Worm (Caenorhabditis elegans) whole organism, L3 larva: ENCODE results near the gene aka-1.

Experiments used
- R02D3.7 ChIP-seq: fragments of 150-350 bp; optimal IDR thresholded peaks from 2 replicates; lab custom pipeline; 2014; ENCODE audit warnings: missing biosample characterization, missing genetic modification characterization
- ZK546.5 ChIP-seq: sonication (generic microtip); optimal IDR thresholded peaks from 2 replicates; lab custom pipeline; 2017; ENCODE audit warnings: missing biosample characterization, missing genetic modification characterization
- aly-2 ChIP-seq: fragments of 150-350 bp; optimal IDR thresholded peaks from 2 replicates; lab custom pipeline; 2014; ENCODE audit warnings: missing biosample characterization, missing genetic modification characterization
- ama-1 ChIP-seq: fragments of 150-350 bp; optimal IDR thresholded peaks from 2 replicates; lab custom pipeline; 2018
- ceh-16 ChIP-seq: sonication (generic microtip); optimal IDR thresholded peaks from 2 replicates; lab custom pipeline; 2017; ENCODE audit warnings: missing biosample characterization, missing genetic modification characterization
- ceh-28 ChIP-seq: fragments of 150-350 bp; optimal IDR thresholded peaks from 2 replicates; lab custom pipeline; 2014; ENCODE audit warnings: missing biosample characterization, missing genetic modification reagents, missing genetic modification characterization
- ceh-82 ChIP-seq: fragments of 150-350 bp; optimal IDR thresholded peaks from 2 replicates; lab custom pipeline; 2014; ENCODE audit warnings: missing biosample characterization, missing genetic modification characterization
- ceh-9 ChIP-seq: sonication (generic microtip); optimal IDR thresholded peaks from 2 replicates; lab custom pipeline; 2018; ENCODE audit warnings: missing biosample characterization, missing genetic modification characterization
- daf-12 ChIP-seq: fragments of 150-350 bp; optimal IDR thresholded peaks from 2 replicates; lab custom pipeline; 2014; ENCODE audit warnings: missing biosample characterization, missing genetic modification reagents, missing genetic modification characterization
- egl-27 ChIP-seq: sonication (generic microtip); optimal IDR thresholded peaks from 4 replicates; lab custom pipeline; 2017; ENCODE audit warnings: missing biosample characterization, missing genetic modification reagents, missing genetic modification characterization
- egl-5 ChIP-seq: fragments of 150-350 bp; optimal IDR thresholded peaks from 2 replicates; lab custom pipeline; 2017; ENCODE audit warnings: missing biosample characterization, missing genetic modification reagents, missing genetic modification characterization, inconsistent platforms
- elt-1 ChIP-seq: fragments of 150-350 bp; optimal IDR thresholded peaks from 2 replicates; lab custom pipeline; 2014; ENCODE audit warnings: missing biosample characterization, missing genetic modification characterization
- elt-2 ChIP-seq: sonication (generic microtip); optimal IDR thresholded peaks from 2 replicates; lab custom pipeline; 2016; ENCODE audit warnings: missing genetic modification reagents, mild to moderate bottlenecking, missing genetic modification characterization, missing compliant biosample characterization
- elt-3 ChIP-seq, 3 experiments: fragments of 150-350 bp in 1 of 3; sonication (generic microtip) in 2 of 3; optimal IDR thresholded peaks; 2 replicates in 2 of 3; 4 replicates in 1 of 3; lab custom pipeline; 2014 to 2017; ENCODE audit warnings: missing biosample characterization in 3 of 3, missing genetic modification characterization in 3 of 3
- eor-1 ChIP-seq, 2 experiments: fragments of 150-350 bp; optimal IDR thresholded peaks; 2 replicates each; lab custom pipeline; 2014 to 2018; ENCODE audit warnings: missing biosample characterization in 2 of 2, missing genetic modification characterization in 2 of 2
- fkh-10 ChIP-seq: sonication (generic microtip); optimal IDR thresholded peaks from 2 replicates; lab custom pipeline; 2017; ENCODE audit warnings: missing biosample characterization, missing genetic modification reagents, missing genetic modification characterization
- fkh-2 ChIP-seq: fragments of 150-350 bp; optimal IDR thresholded peaks from 2 replicates; lab custom pipeline; 2014; ENCODE audit warnings: missing biosample characterization, missing genetic modification reagents, missing genetic modification characterization
- fos-1 ChIP-seq: fragments of 150-350 bp; optimal IDR thresholded peaks from 2 replicates; lab custom pipeline; 2014; ENCODE audit warnings: missing biosample characterization, missing genetic modification characterization
- hmg-11 ChIP-seq: sonication (generic microtip); optimal IDR thresholded peaks from 2 replicates; lab custom pipeline; 2016; ENCODE audit warnings: missing genetic modification characterization, missing compliant biosample characterization
- jun-1 ChIP-seq: fragments of 150-350 bp; optimal IDR thresholded peaks from 2 replicates; lab custom pipeline; 2014; ENCODE audit warnings: missing biosample characterization, missing genetic modification reagents, missing genetic modification characterization
- lin-15B ChIP-seq: fragments of 150-350 bp; optimal IDR thresholded peaks from 2 replicates; lab custom pipeline; 2014; ENCODE audit warnings: missing biosample characterization, missing genetic modification characterization
- lin-39 ChIP-seq: fragments of 150-350 bp; optimal IDR thresholded peaks from 2 replicates; lab custom pipeline; 2018; ENCODE audit warnings: missing biosample characterization, missing genetic modification reagents, missing genetic modification characterization
- lsy-12 ChIP-seq: sonication (generic microtip); optimal IDR thresholded peaks from 2 replicates; lab custom pipeline; 2016; ENCODE audit warnings: mild to moderate bottlenecking, missing genetic modification characterization, missing compliant biosample characterization
- mdl-1 ChIP-seq: fragments of 150-350 bp; optimal IDR thresholded peaks from 2 replicates; lab custom pipeline; 2014; ENCODE audit warnings: missing biosample characterization, missing genetic modification characterization
- mml-1 ChIP-seq: fragments of 150-350 bp; sonication (generic microtip); optimal IDR thresholded peaks from 3 replicates; lab custom pipeline; 2014; ENCODE audit warnings: missing biosample characterization, missing genetic modification characterization
- nfya-1 ChIP-seq: sonication (generic microtip); optimal IDR thresholded peaks from 2 replicates; lab custom pipeline; 2017; ENCODE audit warnings: missing genetic modification characterization, mild to moderate bottlenecking, missing compliant biosample characterization, antibody characterized with exemption, moderate library complexity; ENCODE audit not compliant: insufficient read depth
- nhr-11 ChIP-seq: fragments of 150-350 bp; optimal IDR thresholded peaks from 2 replicates; lab custom pipeline; 2014; ENCODE audit warnings: missing biosample characterization, missing genetic modification characterization
- nhr-12 ChIP-seq: fragments of 150-350 bp; optimal IDR thresholded peaks from 2 replicates; lab custom pipeline; 2014; ENCODE audit warnings: missing biosample characterization, missing genetic modification characterization
- nhr-23 ChIP-seq: fragments of 150-350 bp; optimal IDR thresholded peaks from 2 replicates; lab custom pipeline; 2014; ENCODE audit warnings: missing biosample characterization, missing genetic modification reagents, missing genetic modification characterization
- nhr-237 ChIP-seq: fragments of 150-350 bp; optimal IDR thresholded peaks from 2 replicates; lab custom pipeline; 2014; ENCODE audit warnings: missing biosample characterization, missing genetic modification characterization
- nhr-25 ChIP-seq: sonication (generic microtip); optimal IDR thresholded peaks from 2 replicates; lab custom pipeline; 2017; ENCODE audit warnings: missing biosample characterization, missing genetic modification characterization
- nhr-28 ChIP-seq: fragments of 150-350 bp; optimal IDR thresholded peaks from 2 replicates; lab custom pipeline; 2014; ENCODE audit warnings: missing biosample characterization, missing genetic modification characterization
- nhr-43 ChIP-seq: sonication (generic microtip); optimal IDR thresholded peaks from 2 replicates; lab custom pipeline; 2016; ENCODE audit warnings: mild to moderate bottlenecking, missing genetic modification characterization, missing compliant biosample characterization; ENCODE audit not compliant: poor library complexity, severe bottlenecking
- nhr-67 ChIP-seq: fragments of 150-350 bp; optimal IDR thresholded peaks from 2 replicates; lab custom pipeline; 2014; ENCODE audit warnings: missing biosample characterization, missing genetic modification characterization
- nhr-76 ChIP-seq: fragments of 150-350 bp; sonication (generic microtip); optimal IDR thresholded peaks from 5 replicates; lab custom pipeline; 2014; ENCODE audit warnings: missing biosample characterization, missing genetic modification characterization
- nhr-77 ChIP-seq: fragments of 150-350 bp; optimal IDR thresholded peaks from 2 replicates; lab custom pipeline; 2014; ENCODE audit warnings: missing biosample characterization, missing genetic modification characterization
- pha-4 ChIP-seq: fragments of 150-350 bp; optimal IDR thresholded peaks from 2 replicates; lab custom pipeline; 2014; ENCODE audit warnings: missing biosample characterization, missing genetic modification reagents, missing genetic modification characterization
- pqm-1 ChIP-seq: fragments of 150-350 bp; optimal IDR thresholded peaks from 2 replicates; lab custom pipeline; 2017; ENCODE audit warnings: missing biosample characterization, missing genetic modification characterization, inconsistent platforms
- sea-2 ChIP-seq: fragments of 150-350 bp; sonication (generic microtip); optimal IDR thresholded peaks from 4 replicates; lab custom pipeline; 2014; ENCODE audit warnings: missing biosample characterization, missing genetic modification reagents, missing genetic modification characterization
- skn-1 ChIP-seq: fragments of 150-350 bp; optimal IDR thresholded peaks from 2 replicates; lab custom pipeline; 2014; ENCODE audit warnings: missing biosample characterization, missing genetic modification characterization
- snpc-4 ChIP-seq: fragments of 150-350 bp; optimal IDR thresholded peaks from 2 replicates; lab custom pipeline; 2014; ENCODE audit warnings: missing biosample characterization, missing genetic modification characterization
- tbx-2 ChIP-seq: sonication (generic microtip); optimal IDR thresholded peaks from 2 replicates; lab custom pipeline; 2016; ENCODE audit warnings: mild to moderate bottlenecking, missing genetic modification characterization, missing compliant biosample characterization
- unc-39 ChIP-seq: sonication (generic microtip); optimal IDR thresholded peaks from 4 replicates; lab custom pipeline; 2017; ENCODE audit warnings: missing biosample characterization, missing genetic modification characterization
- unc-62 ChIP-seq: fragments of 150-350 bp; sonication (generic microtip); optimal IDR thresholded peaks from 4 replicates; lab custom pipeline; 2014; ENCODE audit warnings: missing biosample characterization, missing genetic modification reagents, missing genetic modification characterization
- zag-1 ChIP-seq: fragments of 150-350 bp; optimal IDR thresholded peaks from 2 replicates; lab custom pipeline; 2014; ENCODE audit warnings: missing biosample characterization, missing genetic modification characterization
- ztf-11 ChIP-seq: fragments of 150-350 bp; optimal IDR thresholded peaks from 2 replicates; lab custom pipeline; 2014; ENCODE audit warnings: missing biosample characterization, missing genetic modification characterization
- ztf-4 ChIP-seq: fragments of 150-350 bp; optimal IDR thresholded peaks from 2 replicates; lab custom pipeline; 2014; ENCODE audit warnings: missing biosample characterization, missing genetic modification characterization

Gene aka-1

ce11 chrII:7478487-7479234 is at the start of gene aka-1, which contains the start of gene ubc-6:
TSS of gene aka-1 (minus strand) at chrII:7478537.
TSS of gene ubc-6 (plus strand) at chrII:7479187.
- TF ChIP-seq snpc-4: peak; percentile 62
- TF ChIP-seq pha-4 (tag; lab: Kevin White, UChicago): peak; percentile 81
- TF ChIP-seq nhr-67 (tag; lab: Kevin White, UChicago): no peak
- TF ChIP-seq nhr-237 (tag; lab: Kevin White, UChicago): no peak
- TF ChIP-seq elt-3 (tag; optimal IDR thresholded peaks at IDR 0.05; lab: Kevin White, UChicago): peak in 1 of 3 experiments; percentile 26
- TF ChIP-seq ceh-82 (tag; lab: Kevin White, UChicago): peak; percentile 26
- no peak for TF ChIP-seq sea-2 (GFP tag; lab: Kevin White, UChicago)
- TF ChIP-seq ama-1 (lab: Kevin White, UChicago): no peak
- TF ChIP-seq nhr-23 (tag; lab: Kevin White, UChicago): peak; percentile 79
- TF ChIP-seq pqm-1 (tag; lab: Kevin White, UChicago): peak; percentile 13
- TF ChIP-seq ztf-4: no peak
- TF ChIP-seq fkh-10 (GFP tag; lab: Kevin White, UChicago): no peak
- TF ChIP-seq egl-27 (tag; lab: Kevin White, UChicago): no peak
- peak; percentile 37 for TF ChIP-seq egl-5 (tag; lab: Kevin White, UChicago)
- no peak for TF ChIP-seq skn-1
- no peak for TF ChIP-seq daf-12 (tag; lab: Kevin White, UChicago)
- TF ChIP-seq mdl-1 (tag; lab: Kevin White, UChicago): no peak
- peak; percentile 60 for TF ChIP-seq elt-2 (tag; lab: Kevin White, UChicago)
- no peak for TF ChIP-seq zag-1 (tag; lab: Kevin White, UChicago)
- TF ChIP-seq ceh-28: peak; percentile 79
- TF ChIP-seq unc-39: no peak
- peak; percentile 82 for TF ChIP-seq tbx-2 (tag; lab: Kevin White, UChicago)
- TF ChIP-seq nhr-76 (tag; lab: Kevin White, UChicago): no peak
- TF ChIP-seq nhr-11 (tag; lab: Kevin White, UChicago): peak; percentile 4
- TF ChIP-seq fos-1 (tag; lab: Kevin White, UChicago): peak; percentile 31
- TF ChIP-seq nhr-77 (tag; lab: Kevin White, UChicago): no peak
- no peak for TF ChIP-seq lin-39 (tag; lab: Kevin White, UChicago)
- peak; percentile 85 for TF ChIP-seq hmg-11 (tag; lab: Kevin White, UChicago)
- TF ChIP-seq R02D3.7: peak; percentile 79
- TF ChIP-seq ZK546.5 (tag; lab: Kevin White, UChicago): no peak
- no peak for TF ChIP-seq eor-1 (tag; optimal IDR thresholded peaks at IDR 0.05; lab: Kevin White, UChicago)
- no peak for TF ChIP-seq mml-1 (tag; lab: Kevin White, UChicago)
- peak; percentile 83 for TF ChIP-seq lsy-12 (tag; lab: Kevin White, UChicago)
- no peak for TF ChIP-seq ceh-9 (tag; lab: Kevin White, UChicago)
- no peak for TF ChIP-seq fkh-2 (tag; lab: Kevin White, UChicago)
- TF ChIP-seq nhr-28: no peak
- peak; percentile 60 for TF ChIP-seq unc-62 (GFP tag; lab: Kevin White, UChicago)
- no peak for TF ChIP-seq nhr-12 (tag; lab: Kevin White, UChicago)
- peak; percentile 81 for TF ChIP-seq nhr-25
- peak; percentile 80 for TF ChIP-seq lin-15B (tag; lab: Kevin White, UChicago)
- TF ChIP-seq elt-1 (tag; lab: Kevin White, UChicago): no peak
- peak; percentile 67 for TF ChIP-seq nhr-43
- no peak for TF ChIP-seq ztf-11 (tag; lab: Kevin White, UChicago)
- peak; percentile 73 for TF ChIP-seq jun-1 (tag; lab: Kevin White, UChicago)
- TF ChIP-seq ceh-16 (tag; lab: Kevin White, UChicago): no peak
- TF ChIP-seq aly-2 (tag; lab: Kevin White, UChicago): no peak
- peak; percentile 77 for TF ChIP-seq nfya-1 (tag; lab: Kevin White, UChicago)
